Fruit fly (Drosophila melanogaster) whole organism, embryonic: ENCODE results near the gene foxo.

Source experiments
- Abd-B ChIP-seq: fragments of 200-800 bp; sonication (Bioruptor generic); optimal IDR thresholded peaks from 2 replicates; lab custom pipeline; 2018; ENCODE audit warnings: missing biosample characterization, mild to moderate bottlenecking, missing genetic modification characterization, moderate library complexity
- Asciz ChIP-seq: fragments of 200-800 bp; sonication (Bioruptor generic); optimal IDR thresholded peaks from 2 replicates; lab custom pipeline; 2017; ENCODE audit warnings: missing biosample characterization, mild to moderate bottlenecking, missing genetic modification characterization, missing genetic modification reagents
- B-H1 ChIP-seq: fragments of 200-800 bp; sonication (Bioruptor generic); IDR thresholded peaks from 3 replicates; pipeline ENCODE4 v1.3.6; 2022; ENCODE audit warnings: missing biosample characterization, missing genetic modification characterization
- Blimp-1 ChIP-seq: fragments of 200-800 bp; sonication (Bioruptor generic); optimal IDR thresholded peaks from 3 replicates; lab custom pipeline; 2018; ENCODE audit warnings: missing biosample characterization, missing genetic modification characterization, mild to moderate bottlenecking, moderate library complexity, missing genetic modification reagents
- CG10209 ChIP-seq: fragments of 200-800 bp; sonication (Bioruptor generic); optimal IDR thresholded peaks from 3 replicates; lab custom pipeline; 2017; ENCODE audit warnings: missing biosample characterization, mild to moderate bottlenecking, missing genetic modification characterization, missing genetic modification reagents
- CG10979 ChIP-seq: fragments of 200-800 bp; sonication (Bioruptor generic); optimal IDR thresholded peaks from 2 replicates; lab custom pipeline; 2018; ENCODE audit warnings: missing biosample characterization, mild to moderate bottlenecking, missing genetic modification characterization, moderate library complexity
- CG12219 ChIP-seq: fragments of 200-800 bp; sonication (Bioruptor generic); optimal IDR thresholded peaks from 3 replicates; lab custom pipeline; 2018; ENCODE audit warnings: missing biosample characterization, mild to moderate bottlenecking, missing genetic modification characterization
- CG1233 ChIP-seq: fragments of 200-800 bp; sonication (Bioruptor generic); optimal IDR thresholded peaks from 4 replicates; lab custom pipeline; 2018; ENCODE audit warnings: missing biosample characterization, mild to moderate bottlenecking, missing genetic modification characterization
- CG14441 ChIP-seq: fragments of 200-800 bp; sonication (Bioruptor generic); IDR thresholded peaks from 2 replicates; pipeline ENCODE4 v1.3.6; 2022; ENCODE audit warnings: missing biosample characterization, missing genetic modification characterization
- CG15601 ChIP-seq: fragments of 200-800 bp; sonication (Bioruptor generic); optimal IDR thresholded peaks from 3 replicates; lab custom pipeline; 2019; ENCODE audit warnings: missing biosample characterization, mild to moderate bottlenecking, missing genetic modification characterization, moderate library complexity
- CG16815 ChIP-seq: fragments of 200-800 bp; sonication (Bioruptor generic); optimal IDR thresholded peaks from 3 replicates; lab custom pipeline; 2017; ENCODE audit warnings: missing biosample characterization, mild to moderate bottlenecking, missing genetic modification characterization
- CG17186 ChIP-seq: fragments of 200-800 bp; sonication (Bioruptor generic); optimal IDR thresholded peaks from 3 replicates; lab custom pipeline; 2017; ENCODE audit warnings: missing biosample characterization, missing genetic modification reagents, missing genetic modification characterization
- CG1792 ChIP-seq: fragments of 200-800 bp; sonication (Bioruptor generic); optimal IDR thresholded peaks from 2 replicates; lab custom pipeline; 2016; ENCODE audit warnings: missing biosample characterization, missing genetic modification characterization
- CG2678 ChIP-seq: fragments of 200-800 bp; sonication (Bioruptor generic); optimal IDR thresholded peaks from 3 replicates; lab custom pipeline; 2019; ENCODE audit warnings: missing biosample characterization, mild to moderate bottlenecking, missing genetic modification characterization, moderate library complexity
- CG3847 ChIP-seq: fragments of 200-800 bp; sonication (Bioruptor generic); IDR thresholded peaks from 2 replicates; pipeline ENCODE4 v1.3.6; 2022; ENCODE audit warnings: missing biosample characterization, missing genetic modification characterization
- CG4730 ChIP-seq: fragments of 200-800 bp; sonication (Bioruptor generic); IDR thresholded peaks from 2 replicates; pipeline ENCODE4 v1.3.6; 2022; ENCODE audit warnings: missing biosample characterization, missing genetic modification characterization
- CG5245 ChIP-seq: fragments of 200-800 bp; sonication (Bioruptor generic); optimal IDR thresholded peaks from 3 replicates; lab custom pipeline; 2016; ENCODE audit warnings: missing biosample characterization, missing genetic modification characterization
- CG6254 ChIP-seq: fragments of 200-800 bp; sonication (Bioruptor generic); optimal IDR thresholded peaks from 3 replicates; lab custom pipeline; 2017; ENCODE audit warnings: mild to moderate bottlenecking, missing biosample characterization, missing genetic modification reagents, missing genetic modification characterization
- CG6854 ChIP-seq: fragments of 200-800 bp; sonication (Bioruptor generic); optimal IDR thresholded peaks from 3 replicates; lab custom pipeline; 2017; ENCODE audit warnings: missing biosample characterization, mild to moderate bottlenecking, missing genetic modification characterization
- CG7357 ChIP-seq: fragments of 200-800 bp; sonication (Bioruptor generic); IDR thresholded peaks from 3 replicates; pipeline ENCODE4 v1.3.6; 2022; ENCODE audit warnings: missing biosample characterization, missing genetic modification characterization
- Camta ChIP-seq: fragments of 200-800 bp; sonication (Bioruptor generic); optimal IDR thresholded peaks from 2 replicates; lab custom pipeline; 2016; ENCODE audit warnings: missing biosample characterization, missing genetic modification characterization
- Deaf1 ChIP-seq: fragments of 200-800 bp; optimal IDR thresholded peaks from 3 replicates; lab custom pipeline; 2019; ENCODE audit warnings: missing biosample characterization, mild to moderate bottlenecking, missing genetic modification characterization, moderate library complexity
- Gsc ChIP-seq: fragments of 200-800 bp; sonication (Bioruptor generic); IDR thresholded peaks from 2 replicates; pipeline ENCODE4 v1.3.6; 2022; ENCODE audit warnings: missing biosample characterization, missing genetic modification characterization
- Gug ChIP-seq: fragments of 200-800 bp; sonication (Bioruptor generic); IDR thresholded peaks from 4 replicates; pipeline ENCODE4 v1.3.6; 2022; ENCODE audit warnings: missing biosample characterization, missing genetic modification characterization
- HmgD ChIP-seq: fragments of 200-800 bp; sonication (Bioruptor generic); optimal IDR thresholded peaks from 3 replicates; lab custom pipeline; 2016; ENCODE audit warnings: missing biosample characterization, missing genetic modification characterization
- Hmr ChIP-seq: fragments of 200-800 bp; sonication (Bioruptor generic); optimal IDR thresholded peaks from 3 replicates; lab custom pipeline; 2017; ENCODE audit warnings: mild to moderate bottlenecking, missing biosample characterization, missing genetic modification reagents, missing genetic modification characterization
- Mad ChIP-seq: fragments of 200-800 bp; sonication (Bioruptor generic); optimal IDR thresholded peaks from 2 replicates; lab custom pipeline; 2016; ENCODE audit warnings: missing biosample characterization, missing genetic modification characterization
- NC2β ChIP-seq: fragments of 200-800 bp; sonication (Bioruptor generic); optimal IDR thresholded peaks from 2 replicates; lab custom pipeline; 2016; ENCODE audit warnings: missing biosample characterization, missing genetic modification characterization
- Optix ChIP-seq: fragments of 200-800 bp; sonication (Bioruptor generic); IDR thresholded peaks from 3 replicates; pipeline ENCODE4 v1.3.6; 2022; ENCODE audit warnings: missing biosample characterization, missing genetic modification characterization
- Ravus ChIP-seq: fragments of 200-800 bp; sonication (Bioruptor generic); IDR thresholded peaks from 2 replicates; pipeline ENCODE4 v1.3.6; 2022; ENCODE audit warnings: missing biosample characterization, missing genetic modification characterization
- Rfx ChIP-seq: fragments of 200-800 bp; sonication (Bioruptor generic); IDR thresholded peaks from 2 replicates; pipeline ENCODE4 v1.3.6; 2022; ENCODE audit warnings: missing biosample characterization, missing genetic modification characterization
- Side ChIP-seq: fragments of 200-800 bp; sonication (Bioruptor generic); optimal IDR thresholded peaks from 2 replicates; lab custom pipeline; 2016; ENCODE audit warnings: missing biosample characterization, missing genetic modification characterization
- Sox102F ChIP-seq: fragments of 200-800 bp; sonication (Bioruptor generic); optimal IDR thresholded peaks from 2 replicates; lab custom pipeline; 2018; ENCODE audit warnings: missing biosample characterization, mild to moderate bottlenecking, missing genetic modification characterization, moderate library complexity
- Vsx1 ChIP-seq: fragments of 200-800 bp; sonication (Bioruptor generic); optimal IDR thresholded peaks from 2 replicates; lab custom pipeline; 2017; ENCODE audit warnings: missing biosample characterization, mild to moderate bottlenecking, missing genetic modification characterization, missing genetic modification reagents
- bbx ChIP-seq: fragments of 200-800 bp; sonication (Bioruptor generic); IDR thresholded peaks from 2 replicates; pipeline ENCODE4 v1.3.6; 2022; ENCODE audit warnings: missing biosample characterization, missing genetic modification characterization; ENCODE audit not compliant: partially characterized antibody
- br ChIP-seq: fragments of >200 bp; optimal IDR thresholded peaks from 2 replicates; lab custom pipeline; 2017
- caup ChIP-seq: fragments of 200-800 bp; sonication (Bioruptor generic); optimal IDR thresholded peaks from 3 replicates; lab custom pipeline; 2017; ENCODE audit warnings: missing biosample characterization, mild to moderate bottlenecking, missing genetic modification characterization, moderate library complexity; ENCODE audit not compliant: severe bottlenecking
- crc ChIP-seq: fragments of 200-800 bp; sonication (Bioruptor generic); optimal IDR thresholded peaks from 2 replicates; lab custom pipeline; 2016; ENCODE audit warnings: missing biosample characterization, missing genetic modification characterization
- dysf ChIP-seq: fragments of 200-800 bp; sonication (Bioruptor generic); IDR thresholded peaks from 3 replicates; pipeline ENCODE4 v1.3.6; 2022; ENCODE audit warnings: missing biosample characterization, missing genetic modification characterization
- ewg ChIP-seq: fragments of 200-800 bp; sonication (Bioruptor generic); optimal IDR thresholded peaks from 3 replicates; lab custom pipeline; 2017; ENCODE audit warnings: mild to moderate bottlenecking, missing biosample characterization, missing genetic modification reagents, missing genetic modification characterization
- fru ChIP-seq: fragments of >200 bp; optimal IDR thresholded peaks from 2 replicates; lab custom pipeline; 2017
- grn ChIP-seq: fragments of 200-800 bp; sonication (Bioruptor generic); optimal IDR thresholded peaks from 3 replicates; lab custom pipeline; 2017; ENCODE audit warnings: missing biosample characterization, missing genetic modification characterization
- klu ChIP-seq: fragments of 200-800 bp; sonication (Bioruptor generic); IDR thresholded peaks from 2 replicates; pipeline ENCODE4 v1.3.6; 2022; ENCODE audit warnings: missing biosample characterization, missing genetic modification characterization
- luna ChIP-seq: fragments of 200-800 bp; sonication (Bioruptor generic); optimal IDR thresholded peaks from 2 replicates; lab custom pipeline; 2016; ENCODE audit warnings: missing biosample characterization, missing genetic modification characterization
- nom ChIP-seq: fragments of 200-800 bp; sonication (Bioruptor generic); optimal IDR thresholded peaks from 2 replicates; lab custom pipeline; 2017; ENCODE audit warnings: missing biosample characterization, missing genetic modification characterization, mild to moderate bottlenecking, moderate library complexity, missing genetic modification reagents
- odd ChIP-seq: fragments of 200-800 bp; sonication (Bioruptor generic); optimal IDR thresholded peaks from 2 replicates; lab custom pipeline; 2017; ENCODE audit warnings: missing biosample characterization, mild to moderate bottlenecking, missing genetic modification characterization
- p53 ChIP-seq: fragments of 200-800 bp; sonication (Bioruptor generic); optimal IDR thresholded peaks from 2 replicates; lab custom pipeline; 2016; ENCODE audit warnings: missing biosample characterization, missing genetic modification characterization
- pros ChIP-seq: fragments of 200-800 bp; sonication (Bioruptor generic); optimal IDR thresholded peaks from 3 replicates; lab custom pipeline; 2019; ENCODE audit warnings: missing biosample characterization, mild to moderate bottlenecking, missing genetic modification characterization, moderate library complexity
- slou ChIP-seq: fragments of 200-800 bp; sonication (Bioruptor generic); optimal IDR thresholded peaks from 3 replicates; lab custom pipeline; 2016; ENCODE audit warnings: missing biosample characterization, missing genetic modification characterization
- tx ChIP-seq: fragments of 200-800 bp; sonication (Bioruptor generic); optimal IDR thresholded peaks from 2 replicates; lab custom pipeline; 2016; ENCODE audit warnings: missing biosample characterization, missing genetic modification characterization
- wdn ChIP-seq: fragments of 200-800 bp; sonication (Bioruptor generic); IDR thresholded peaks from 2 replicates; pipeline ENCODE4 v1.3.6; 2022; ENCODE audit warnings: missing biosample characterization, missing genetic modification characterization
- yki ChIP-seq: fragments of >200 bp; optimal IDR thresholded peaks from 3 replicates; lab custom pipeline; 2018

Gene foxo

dm6 chr3R:14095428-14095827, 38.7 kb downstream of the foxo start (continued):
- TF ChIP-seq CG10979 (tag; lab: Kevin White, UChicago): peak; percentile 57
- peak; percentile 39 for TF ChIP-seq Vsx1 (GFP tag; lab: Kevin White, UChicago)
- TF ChIP-seq Blimp-1: peak; percentile 75
- TF ChIP-seq CG4730 (GFP tag; lab: Robert Waterston, UW): no peak
- TF ChIP-seq tx (GFP tag; lab: Kevin White, UChicago): no peak
- TF ChIP-seq CG16815 (GFP tag; lab: Kevin White, UChicago): no peak
- no peak for TF ChIP-seq bbx (GFP tag; lab: Robert Waterston, UW)
- TF ChIP-seq CG2678: peak; percentile 77
- no peak for TF ChIP-seq p53
- TF ChIP-seq ewg (GFP tag; lab: Kevin White, UChicago): no peak
- peak; percentile 33 for TF ChIP-seq Deaf1 (tag; lab: Kevin White, UChicago)
- TF ChIP-seq CG1233 (GFP tag; lab: Kevin White, UChicago): peak; percentile 32
- no peak for TF ChIP-seq wdn (GFP tag; lab: Robert Waterston, UW)
- peak; percentile 33 for TF ChIP-seq Hmr (GFP tag; lab: Kevin White, UChicago)
- TF ChIP-seq yki: no peak
- TF ChIP-seq Asciz (GFP tag; lab: Kevin White, UChicago): peak; percentile 46
- peak; percentile 77 for TF ChIP-seq Sox102F
- no peak for TF ChIP-seq CG6254
- TF ChIP-seq Gug (GFP tag; lab: Robert Waterston, UW): no peak
- peak; percentile 24 for TF ChIP-seq CG5245
- TF ChIP-seq NC2β (GFP tag; lab: Kevin White, UChicago): no peak
- TF ChIP-seq CG7357 (GFP tag; lab: Robert Waterston, UW): peak; percentile 26; the same call in 1 of the 3 replicates
- TF ChIP-seq luna (GFP tag; lab: Kevin White, UChicago): no peak
- TF ChIP-seq dysf (GFP tag; lab: Robert Waterston, UW): peak; percentile 74
- no peak for TF ChIP-seq crc (GFP tag; lab: Kevin White, UChicago)
- TF ChIP-seq CG10209 (GFP tag; lab: Kevin White, UChicago): peak; percentile 16
- TF ChIP-seq Gsc (GFP tag; lab: Robert Waterston, UW): no peak
- peak; percentile 44 for TF ChIP-seq odd (GFP tag; lab: Kevin White, UChicago)
- TF ChIP-seq Optix: no peak
- TF ChIP-seq slou (GFP tag; lab: Kevin White, UChicago): no peak
- TF ChIP-seq br (lab: Kevin White, UChicago): no peak
- TF ChIP-seq CG12219 (GFP tag; lab: Kevin White, UChicago): peak; percentile 28
- TF ChIP-seq klu (GFP tag; lab: Robert Waterston, UW): no peak
- TF ChIP-seq CG1792 (GFP tag; lab: Kevin White, UChicago): no peak
- no peak for TF ChIP-seq HmgD (GFP tag; lab: Kevin White, UChicago)
- TF ChIP-seq Ravus (GFP tag; lab: Robert Waterston, UW): no peak
- no peak for TF ChIP-seq Camta (GFP tag; lab: Kevin White, UChicago)
- peak; percentile 36; the same call in 1 of the 3 replicates for TF ChIP-seq B-H1 (GFP tag; lab: Robert Waterston, UW)
- peak; percentile 36 for TF ChIP-seq CG15601 (tag; lab: Kevin White, UChicago)
- TF ChIP-seq grn: no peak
- no peak for TF ChIP-seq pros
- TF ChIP-seq caup: no peak
- TF ChIP-seq Mad (GFP tag; lab: Kevin White, UChicago): no peak
- peak; percentile 32 for TF ChIP-seq Abd-B
- TF ChIP-seq CG17186 (GFP tag; lab: Kevin White, UChicago): no peak
- peak; percentile 26; the same call in 1 of the 2 replicates for TF ChIP-seq CG3847 (GFP tag; lab: Robert Waterston, UW)
- TF ChIP-seq nom (GFP tag; lab: Kevin White, UChicago): no peak
- TF ChIP-seq Side: no peak
- TF ChIP-seq fru (lab: Kevin White, UChicago): no peak
- TF ChIP-seq CG14441: peak; percentile 38
- peak; percentile 37 for TF ChIP-seq CG6854 (GFP tag; lab: Kevin White, UChicago)
- TF ChIP-seq Rfx (GFP tag; lab: Robert Waterston, UW): peak; percentile 49
